Fruit fly (Drosophila melanogaster) whole organism, embryonic: ENCODE data around the gene Cad89D.

Source experiments
- Asciz ChIP-seq: fragments of 200-800 bp; sonication (Bioruptor generic); optimal IDR thresholded peaks from 2 replicates; lab custom pipeline; 2017; ENCODE audit warnings: missing biosample characterization, mild to moderate bottlenecking, missing genetic modification characterization, missing genetic modification reagents
- Blimp-1 ChIP-seq: fragments of 200-800 bp; sonication (Bioruptor generic); optimal IDR thresholded peaks from 3 replicates; lab custom pipeline; 2018; ENCODE audit warnings: missing biosample characterization, missing genetic modification characterization, mild to moderate bottlenecking, moderate library complexity, missing genetic modification reagents
- CG11398 ChIP-seq: fragments of 200-800 bp; sonication (Bioruptor generic); optimal IDR thresholded peaks from 2 replicates; lab custom pipeline; 2016; ENCODE audit warnings: missing biosample characterization, missing genetic modification characterization
- CG12942 ChIP-seq: fragments of 200-800 bp; sonication (Bioruptor generic); optimal IDR thresholded peaks from 3 replicates; lab custom pipeline; 2016; ENCODE audit warnings: missing biosample characterization, missing genetic modification characterization
- CG13123 ChIP-seq: fragments of 200-800 bp; sonication (Bioruptor generic); optimal IDR thresholded peaks from 2 replicates; lab custom pipeline; 2016; ENCODE audit warnings: missing biosample characterization, missing genetic modification characterization
- CG13296 ChIP-seq: fragments of 200-800 bp; sonication (Bioruptor generic); optimal IDR thresholded peaks from 3 replicates; lab custom pipeline; 2018; ENCODE audit warnings: missing biosample characterization, mild to moderate bottlenecking, missing genetic modification characterization
- CG14441 ChIP-seq: fragments of 200-800 bp; sonication (Bioruptor generic); IDR thresholded peaks from 2 replicates; pipeline ENCODE4 v1.3.6; 2022; ENCODE audit warnings: missing biosample characterization, missing genetic modification characterization
- CG15601 ChIP-seq: fragments of 200-800 bp; sonication (Bioruptor generic); optimal IDR thresholded peaks from 3 replicates; lab custom pipeline; 2019; ENCODE audit warnings: missing biosample characterization, mild to moderate bottlenecking, missing genetic modification characterization, moderate library complexity
- CG1603 ChIP-seq: fragments of 200-800 bp; sonication (Bioruptor generic); optimal IDR thresholded peaks from 2 replicates; lab custom pipeline; 2019; ENCODE audit warnings: missing biosample characterization, mild to moderate bottlenecking, missing genetic modification characterization, moderate library complexity
- CG1647 ChIP-seq: fragments of 200-800 bp; sonication (Bioruptor generic); optimal IDR thresholded peaks from 3 replicates; lab custom pipeline; 2016; ENCODE audit warnings: missing biosample characterization, missing genetic modification characterization
- CG2889 ChIP-seq: fragments of 200-800 bp; sonication (Bioruptor generic); IDR thresholded peaks from 3 replicates; pipeline ENCODE4 v1.3.6; 2022; ENCODE audit warnings: missing biosample characterization, missing genetic modification characterization
- CG30020 ChIP-seq: fragments of 200-800 bp; optimal IDR thresholded peaks from 2 replicates; lab custom pipeline; 2019; ENCODE audit warnings: missing biosample characterization, mild to moderate bottlenecking, missing genetic modification characterization, moderate library complexity
- CG3065 ChIP-seq: fragments of 200-800 bp; sonication (Bioruptor generic); optimal IDR thresholded peaks from 2 replicates; lab custom pipeline; 2016; ENCODE audit warnings: missing biosample characterization, missing genetic modification characterization
- CG32767 ChIP-seq: fragments of 200-800 bp; sonication (Bioruptor generic); IDR thresholded peaks from 2 replicates; pipeline ENCODE4 v1.3.6; 2022; ENCODE audit warnings: missing biosample characterization, missing genetic modification characterization
- CG4282 ChIP-seq: fragments of 200-800 bp; sonication (Bioruptor generic); optimal IDR thresholded peaks from 2 replicates; lab custom pipeline; 2016; ENCODE audit warnings: missing biosample characterization, missing genetic modification characterization
- CG4730 ChIP-seq: fragments of 200-800 bp; sonication (Bioruptor generic); IDR thresholded peaks from 2 replicates; pipeline ENCODE4 v1.3.6; 2022; ENCODE audit warnings: missing biosample characterization, missing genetic modification characterization
- CG5953 ChIP-seq: fragments of 200-800 bp; sonication (Bioruptor generic); IDR thresholded peaks from 2 replicates; pipeline ENCODE4 v1.3.6; 2022; ENCODE audit warnings: missing biosample characterization, missing genetic modification characterization
- CG6175 ChIP-seq: fragments of 200-800 bp; sonication (Bioruptor generic); IDR thresholded peaks from 3 replicates; pipeline ENCODE4 v1.3.6; 2022; ENCODE audit warnings: missing biosample characterization, missing genetic modification characterization
- CG6854 ChIP-seq: fragments of 200-800 bp; sonication (Bioruptor generic); optimal IDR thresholded peaks from 3 replicates; lab custom pipeline; 2017; ENCODE audit warnings: missing biosample characterization, mild to moderate bottlenecking, missing genetic modification characterization
- CG7271 ChIP-seq: fragments of 200-800 bp; sonication (Bioruptor generic); optimal IDR thresholded peaks from 2 replicates; lab custom pipeline; 2018; ENCODE audit warnings: missing biosample characterization, mild to moderate bottlenecking, missing genetic modification characterization, moderate library complexity
- CG7372 ChIP-seq: fragments of 200-800 bp; sonication (Bioruptor generic); IDR thresholded peaks from 2 replicates; pipeline ENCODE4 v1.3.6; 2022; ENCODE audit warnings: missing biosample characterization, missing genetic modification characterization
- CG8924 ChIP-seq: fragments of 200-800 bp; optimal IDR thresholded peaks from 3 replicates; lab custom pipeline; 2019; ENCODE audit warnings: missing biosample characterization, mild to moderate bottlenecking, missing genetic modification characterization, moderate library complexity
- CG9817 ChIP-seq: fragments of 200-800 bp; sonication (Bioruptor generic); optimal IDR thresholded peaks from 2 replicates; lab custom pipeline; 2018; ENCODE audit warnings: missing biosample characterization, mild to moderate bottlenecking, missing genetic modification characterization, moderate library complexity
- CoRest ChIP-seq: fragments of 200-800 bp; sonication (Bioruptor generic); optimal IDR thresholded peaks from 3 replicates; lab custom pipeline; 2018; ENCODE audit warnings: missing biosample characterization, mild to moderate bottlenecking, missing genetic modification characterization, moderate library complexity
- D ChIP-seq, 2 experiments: fragments of 200-800 bp in 1 of 2; fragments of >200 bp in 1 of 2; sonication (Bioruptor generic) in 1 of 2; optimal IDR thresholded peaks; 2 replicates in 1 of 2; 3 replicates in 1 of 2; lab custom pipeline; 2017; ENCODE audit warnings: mild to moderate bottlenecking in 1 of 2, missing biosample characterization in 1 of 2, missing genetic modification characterization in 1 of 2, missing genetic modification reagents in 1 of 2
- Dbx ChIP-seq: fragments of 200-800 bp; sonication (Bioruptor generic); IDR thresholded peaks from 3 replicates; pipeline ENCODE4 v1.3.6; 2022; ENCODE audit warnings: missing biosample characterization, missing genetic modification characterization
- Dref ChIP-seq: fragments of 200-800 bp; sonication (Bioruptor generic); IDR thresholded peaks from 2 replicates; pipeline ENCODE4 v1.3.6; 2022; ENCODE audit warnings: missing biosample characterization, missing genetic modification characterization
- Eip74EF ChIP-seq, 2 experiments: fragments of 200-800 bp in 1 of 2; fragments of >200 bp in 1 of 2; sonication (Bioruptor generic) in 1 of 2; optimal IDR thresholded peaks; 2 replicates each; lab custom pipeline; 2017 to 2019; ENCODE audit warnings: missing biosample characterization in 2 of 2, missing genetic modification characterization in 2 of 2, mild to moderate bottlenecking in 1 of 2, moderate library complexity in 1 of 2
- Gsc ChIP-seq: fragments of 200-800 bp; sonication (Bioruptor generic); IDR thresholded peaks from 2 replicates; pipeline ENCODE4 v1.3.6; 2022; ENCODE audit warnings: missing biosample characterization, missing genetic modification characterization
- HLHmδ ChIP-seq: fragments of 200-800 bp; sonication (Bioruptor generic); optimal IDR thresholded peaks from 2 replicates; lab custom pipeline; 2018; ENCODE audit warnings: missing biosample characterization, mild to moderate bottlenecking, missing genetic modification characterization, moderate library complexity
- Kr ChIP-seq: fragments of 200-800 bp; sonication (Bioruptor generic); optimal IDR thresholded peaks from 2 replicates; lab custom pipeline; 2017; ENCODE audit warnings: missing biosample characterization, mild to moderate bottlenecking, missing genetic modification characterization
- Mrtf ChIP-seq: fragments of 200-800 bp; sonication (Bioruptor generic); IDR thresholded peaks from 3 replicates; pipeline ENCODE4 v1.3.6; 2022; ENCODE audit warnings: missing biosample characterization, missing genetic modification characterization
- NK7.1 ChIP-seq: fragments of 200-800 bp; sonication (Bioruptor generic); optimal IDR thresholded peaks from 3 replicates; lab custom pipeline; 2016; ENCODE audit warnings: missing biosample characterization, missing genetic modification characterization
- Nf-YC ChIP-seq: fragments of 200-800 bp; optimal IDR thresholded peaks from 3 replicates; lab custom pipeline; 2019; ENCODE audit warnings: missing biosample characterization, mild to moderate bottlenecking, missing genetic modification characterization, moderate library complexity
- Opbp ChIP-seq: fragments of 200-800 bp; sonication (Bioruptor generic); IDR thresholded peaks from 3 replicates; pipeline ENCODE4 v1.3.6; 2022; ENCODE audit warnings: missing biosample characterization, missing genetic modification characterization; ENCODE audit not compliant: partially characterized antibody
- ato ChIP-seq: fragments of 200-800 bp; sonication (Bioruptor generic); IDR thresholded peaks from 2 replicates; pipeline ENCODE4 v1.3.6; 2022; ENCODE audit warnings: missing biosample characterization, missing genetic modification characterization; ENCODE audit not compliant: partially characterized antibody
- bsh ChIP-seq, 2 experiments: fragments of 200-800 bp; sonication (Bioruptor generic); optimal IDR thresholded peaks; 2 replicates each; lab custom pipeline; 2017 to 2018; ENCODE audit warnings: mild to moderate bottlenecking in 2 of 2, missing biosample characterization in 2 of 2, missing genetic modification characterization in 2 of 2, moderate library complexity in 1 of 2
- ewg ChIP-seq: fragments of 200-800 bp; sonication (Bioruptor generic); optimal IDR thresholded peaks from 3 replicates; lab custom pipeline; 2017; ENCODE audit warnings: mild to moderate bottlenecking, missing biosample characterization, missing genetic modification reagents, missing genetic modification characterization
- fd3F ChIP-seq: fragments of 200-800 bp; sonication (Bioruptor generic); optimal IDR thresholded peaks from 2 replicates; lab custom pipeline; 2018; ENCODE audit warnings: missing biosample characterization, mild to moderate bottlenecking, missing genetic modification characterization, moderate library complexity
- her ChIP-seq: fragments of 200-800 bp; sonication (Bioruptor generic); optimal IDR thresholded peaks from 2 replicates; lab custom pipeline; 2016; ENCODE audit warnings: missing biosample characterization, missing genetic modification characterization
- jing ChIP-seq: fragments of 200-800 bp; sonication (Bioruptor generic); optimal IDR thresholded peaks from 2 replicates; lab custom pipeline; 2018; ENCODE audit warnings: missing biosample characterization, mild to moderate bottlenecking, missing genetic modification characterization
- mirr ChIP-seq: fragments of 200-800 bp; sonication (Bioruptor generic); optimal IDR thresholded peaks from 3 replicates; lab custom pipeline; 2018; ENCODE audit warnings: missing biosample characterization, mild to moderate bottlenecking, missing genetic modification characterization
- odd ChIP-seq: fragments of 200-800 bp; sonication (Bioruptor generic); optimal IDR thresholded peaks from 2 replicates; lab custom pipeline; 2017; ENCODE audit warnings: missing biosample characterization, mild to moderate bottlenecking, missing genetic modification characterization
- pan ChIP-seq, 4 experiments: fragments of >200 bp in 3 of 4; fragments of 200-800 bp in 1 of 4; sonication (Bioruptor generic) in 1 of 4; optimal IDR thresholded peaks in 3 of 4; IDR thresholded peaks in 1 of 4; 2 replicates each; pipeline versions ENCODE4 v1.3.6 to Lab custom; 2017 to 2022; ENCODE audit warnings: missing biosample characterization in 2 of 4, missing genetic modification characterization in 2 of 4, mixed read lengths in 1 of 4
- sd ChIP-seq: fragments of 200-800 bp; sonication (Bioruptor generic); optimal IDR thresholded peaks from 3 replicates; lab custom pipeline; 2018; ENCODE audit warnings: missing biosample characterization, mild to moderate bottlenecking, missing genetic modification characterization, moderate library complexity
- tll ChIP-seq, 2 experiments: fragments of 200-800 bp in 1 of 2; fragments of >200 bp in 1 of 2; sonication (Bioruptor generic) in 1 of 2; optimal IDR thresholded peaks; 2 replicates each; lab custom pipeline; 2017 to 2019; ENCODE audit warnings: missing biosample characterization in 2 of 2, missing genetic modification characterization in 2 of 2, mild to moderate bottlenecking in 1 of 2, moderate library complexity in 1 of 2
- vfl ChIP-seq: fragments of 200-800 bp; sonication (Bioruptor generic); optimal IDR thresholded peaks from 2 replicates; lab custom pipeline; 2016; ENCODE audit warnings: missing biosample characterization, missing genetic modification characterization

Gene Cad89D

dm6 chr3R:16469501-16470263, 25.5 kb downstream of the Cad89D start, which contains the start of the genes CG42232 and CSN5 (continued):
- TF ChIP-seq jing (GFP tag; lab: Kevin White, UChicago) (no peak), mirr (no peak), CG4282 (GFP tag; lab: Kevin White, UChicago) (no peak), CG3065 (GFP tag; lab: Kevin White, UChicago) (no peak), tll (GFP tag; optimal IDR thresholded peaks at IDR 0.05; lab: Kevin White, UChicago) (peak in 1 of 2 experiments; percentile 28), Opbp (GFP tag; lab: Robert Waterston, UW) (no peak; the same call in 2 of the 3 replicates), CG14441 (peak; percentile 39; the same call in 1 of the 2 replicates), CG1603 (no peak), odd (GFP tag; lab: Kevin White, UChicago) (no peak), CG30020 (tag; lab: Kevin White, UChicago) (peak; percentile 37), Eip74EF (GFP tag; optimal IDR thresholded peaks at IDR 0.05; lab: Kevin White, UChicago) (no peak), CG11398 (GFP tag; lab: Kevin White, UChicago) (no peak), bsh (GFP tag; optimal IDR thresholded peaks at IDR 0.05; lab: Kevin White, UChicago) (no peak), CG32767 (GFP tag; lab: Robert Waterston, UW) (peak; percentile 36; the same call in 1 of the 2 replicates), CG5953 (GFP tag; lab: Robert Waterston, UW) (0 out of 2 replicates have a peak, but pooled peaks have one; percentile 16), HLHmδ (GFP tag; lab: Kevin White, UChicago) (no peak), CG4730 (GFP tag; lab: Robert Waterston, UW) (0 out of 2 replicates have a peak, but pooled peaks have one; percentile 21), CG13123 (peak; percentile 32), ato (GFP tag; lab: Robert Waterston, UW) (no peak), CG8924 (tag; lab: Kevin White, UChicago) (peak; percentile 67), CG6175 (GFP tag; lab: Robert Waterston, UW) (no peak), CoRest (peak; percentile 79), CG1647 (GFP tag; lab: Kevin White, UChicago) (peak; percentile 46), NK7.1 (GFP tag; lab: Kevin White, UChicago) (no peak), Blimp-1 (no peak), vfl (no peak), her (no peak), CG9817 (tag; lab: Kevin White, UChicago) (peak; percentile 51), Gsc (GFP tag; lab: Robert Waterston, UW) (no peak), fd3F (GFP tag; lab: Kevin White, UChicago) (no peak), CG15601 (tag; lab: Kevin White, UChicago) (no peak), CG2889 (GFP tag; lab: Robert Waterston, UW) (no peak), Nf-YC (tag; lab: Kevin White, UChicago) (no peak), Asciz (peak; percentile 39), CG7271 (tag; lab: Kevin White, UChicago) (no peak), Kr (no peak), sd (tag; lab: Kevin White, UChicago) (no peak), CG13296 (GFP tag; lab: Kevin White, UChicago) (no peak), Mrtf (GFP tag; lab: Robert Waterston, UW) (no peak), D (optimal IDR thresholded peaks at IDR 0.05; lab: Kevin White, UChicago) (no peak), D (GFP tag; optimal IDR thresholded peaks at IDR 0.05; lab: Kevin White, UChicago) (no peak), CG12942 (GFP tag; lab: Kevin White, UChicago) (peak; percentile 21), ewg (GFP tag; lab: Kevin White, UChicago) (peak; percentile 15), Dbx (GFP tag; lab: Robert Waterston, UW) (peak; percentile 47; the same call in 1 of the 3 replicates), Dref (GFP tag; lab: Robert Waterston, UW) (peak; percentile 60), CG6854 (GFP tag; lab: Kevin White, UChicago) (no peak), CG7372 (no peak), pan (optimal IDR thresholded peaks at IDR 0.05; lab: Kevin White, UChicago) (no peak), pan (GFP tag; optimal IDR thresholded peaks at IDR 0.05 in 1 of 2, IDR thresholded peaks at IDR 0.05 in 1 of 2) (peak in 1 of 2 experiments; percentile 53)
